Worm (Caenorhabditis elegans) whole organism, young adult: ENCODE data around the gene F07A11.4.
A peak's percentile ranks its signal among the peaks of the same experiment; 100 is the strongest.

Experiments
- B0019.2 ChIP-seq: fragments of 200-800 bp; sonication (Bioruptor generic); conservative IDR thresholded peaks from 2 replicates; pipeline ENCODE4 v1.3.6; 2022; ENCODE audit warnings: missing genetic modification reagents, missing genetic modification characterization, missing compliant biosample characterization
- B0261.1 ChIP-seq: sonication (generic microtip); optimal IDR thresholded peaks from 2 replicates; lab custom pipeline; 2016; ENCODE audit warnings: mild to moderate bottlenecking, missing genetic modification characterization, moderate library complexity, missing compliant biosample characterization
- C17E4.6 ChIP-seq: fragments of 200-800 bp; sonication (Bioruptor generic); IDR thresholded peaks from 2 replicates; pipeline ENCODE4 v1.3.6; 2022; ENCODE audit warnings: missing genetic modification reagents, missing genetic modification characterization, missing compliant biosample characterization
- F37B4.10 ChIP-seq: fragments of 200-800 bp; sonication (Bioruptor generic); IDR thresholded peaks from 2 replicates; pipeline ENCODE4 v1.3.6; 2022; ENCODE audit warnings: missing genetic modification characterization, missing compliant biosample characterization
- F49E8.2 ChIP-seq: sonication (generic microtip); optimal IDR thresholded peaks from 3 replicates; lab custom pipeline; 2017; ENCODE audit warnings: missing genetic modification characterization, mild to moderate bottlenecking, missing compliant biosample characterization, antibody characterized with exemption, moderate library complexity; ENCODE audit not compliant: insufficient read depth
- K12H6.12 ChIP-seq: fragments of 200-800 bp; sonication (Bioruptor generic); optimal IDR thresholded peaks from 2 replicates; lab custom pipeline; 2018; ENCODE audit warnings: mild to moderate bottlenecking, missing genetic modification characterization, missing compliant biosample characterization
- Y53F4B.3 ChIP-seq: fragments of 200-800 bp; sonication (Bioruptor generic); IDR thresholded peaks from 2 replicates; pipeline ENCODE4 v1.3.6; 2022; ENCODE audit warnings: missing genetic modification reagents, missing genetic modification characterization, missing compliant biosample characterization
- ZK185.1 ChIP-seq: sonication (generic microtip); optimal IDR thresholded peaks from 2 replicates; lab custom pipeline; 2016; ENCODE audit warnings: mild to moderate bottlenecking, missing genetic modification characterization, missing compliant biosample characterization; ENCODE audit not compliant: poor library complexity, severe bottlenecking
- akir-1 ChIP-seq: fragments of 200-800 bp; sonication (Bioruptor generic); optimal IDR thresholded peaks from 2 replicates; lab custom pipeline; 2018; ENCODE audit warnings: mild to moderate bottlenecking, missing genetic modification characterization, moderate library complexity, missing compliant biosample characterization
- aptf-3 ChIP-seq: fragments of 200-800 bp; sonication (Bioruptor generic); IDR thresholded peaks from 2 replicates; pipeline ENCODE4 v1.3.6; 2022; ENCODE audit warnings: missing genetic modification characterization, missing compliant biosample characterization
- attf-6 ChIP-seq: fragments of 200-800 bp; sonication (Bioruptor generic); IDR thresholded peaks from 2 replicates; pipeline ENCODE4 v1.3.6; 2022; ENCODE audit warnings: missing genetic modification reagents, missing genetic modification characterization, missing compliant biosample characterization
- cebp-1 ChIP-seq, 2 experiments: fragments of 200-800 bp in 1 of 2; sonication (Bioruptor generic) in 1 of 2; sonication (generic microtip) in 1 of 2; IDR thresholded peaks in 1 of 2; optimal IDR thresholded peaks in 1 of 2; 2 replicates each; pipeline versions ENCODE4 v1.3.6 to Lab custom; 2017 to 2022; ENCODE audit warnings: missing compliant biosample characterization in 2 of 2, missing genetic modification characterization in 2 of 2, mild to moderate bottlenecking in 1 of 2, missing genetic modification reagents in 1 of 2, moderate library complexity in 1 of 2
- cebp-2 ChIP-seq: fragments of 200-800 bp; sonication (Bioruptor generic); IDR thresholded peaks from 2 replicates; pipeline ENCODE4 v1.3.6; 2022; ENCODE audit warnings: missing genetic modification characterization, missing compliant biosample characterization
- ceh-58 ChIP-seq: fragments of 200-800 bp; sonication (Bioruptor generic); IDR thresholded peaks from 2 replicates; pipeline ENCODE4 v1.3.6; 2022; ENCODE audit warnings: missing genetic modification characterization, missing compliant biosample characterization
- chd-7 ChIP-seq: sonication (generic microtip); optimal IDR thresholded peaks from 2 replicates; lab custom pipeline; 2016; ENCODE audit warnings: mild to moderate bottlenecking, missing genetic modification characterization, moderate library complexity, missing compliant biosample characterization
- die-1 ChIP-seq: sonication (generic microtip); optimal IDR thresholded peaks from 2 replicates; lab custom pipeline; 2016; ENCODE audit warnings: missing genotype, mild to moderate bottlenecking, missing genetic modification characterization, missing compliant biosample characterization
- dpl-1 ChIP-seq: fragments of 150-350 bp; optimal IDR thresholded peaks from 2 replicates; lab custom pipeline; 2014; ENCODE audit warnings: missing biosample characterization, missing genetic modification reagents, missing genetic modification characterization
- egl-44 ChIP-seq: fragments of 200-800 bp; sonication (Bioruptor generic); IDR thresholded peaks from 2 replicates; pipeline ENCODE4 v1.3.6; 2022; ENCODE audit warnings: missing genetic modification reagents, missing genetic modification characterization, missing compliant biosample characterization
- ets-4 ChIP-seq: fragments of 200-800 bp; sonication (Bioruptor generic); optimal IDR thresholded peaks from 2 replicates; lab custom pipeline; 2018; ENCODE audit warnings: mild to moderate bottlenecking, missing genetic modification characterization, missing compliant biosample characterization
- gei-17 ChIP-seq: fragments of 200-800 bp; sonication (Bioruptor generic); optimal IDR thresholded peaks from 2 replicates; lab custom pipeline; 2018; ENCODE audit warnings: mild to moderate bottlenecking, missing genetic modification characterization, missing compliant biosample characterization
- hlh-12 ChIP-seq: sonication (generic microtip); optimal IDR thresholded peaks from 2 replicates; lab custom pipeline; 2016; ENCODE audit warnings: missing genetic modification characterization, missing compliant biosample characterization
- hmg-1.2 ChIP-seq: fragments of 200-800 bp; sonication (Bioruptor generic); IDR thresholded peaks from 2 replicates; pipeline ENCODE4 v1.3.6; 2022; ENCODE audit warnings: missing genetic modification reagents, missing genetic modification characterization, missing compliant biosample characterization
- hmg-20 ChIP-seq: fragments of 200-800 bp; sonication (Bioruptor generic); IDR thresholded peaks from 2 replicates; pipeline ENCODE4 v1.3.6; 2022; ENCODE audit warnings: missing genetic modification reagents, missing genetic modification characterization, missing compliant biosample characterization
- let-607 ChIP-seq, 2 experiments: fragments of 200-800 bp in 1 of 2; sonication (Bioruptor generic) in 1 of 2; sonication (generic microtip) in 1 of 2; optimal IDR thresholded peaks; 2 replicates each; lab custom pipeline; 2016 to 2018; ENCODE audit warnings: mild to moderate bottlenecking in 2 of 2, missing compliant biosample characterization in 2 of 2, missing genetic modification characterization in 2 of 2, moderate library complexity in 2 of 2, missing genotype in 1 of 2
- lin-26 ChIP-seq: fragments of 200-800 bp; sonication (Bioruptor generic); IDR thresholded peaks from 2 replicates; pipeline ENCODE4 v1.3.6; 2022; ENCODE audit warnings: missing genetic modification reagents, missing genetic modification characterization, missing compliant biosample characterization
- lin-40 ChIP-seq: sonication (generic microtip); optimal IDR thresholded peaks from 2 replicates; lab custom pipeline; 2016; ENCODE audit warnings: missing genetic modification characterization, mild to moderate bottlenecking, missing compliant biosample characterization, missing genotype, missing genetic modification reagents
- lin-54 ChIP-seq: fragments of 200-800 bp; sonication (Bioruptor generic); optimal IDR thresholded peaks from 2 replicates; lab custom pipeline; 2018; ENCODE audit warnings: mild to moderate bottlenecking, missing genetic modification characterization, missing compliant biosample characterization
- lsl-1 ChIP-seq: fragments of 200-800 bp; sonication (Bioruptor generic); optimal IDR thresholded peaks from 2 replicates; lab custom pipeline; 2018; ENCODE audit warnings: mild to moderate bottlenecking, missing genetic modification characterization, moderate library complexity, missing compliant biosample characterization
- madf-3 ChIP-seq: fragments of 200-800 bp; sonication (Bioruptor generic); IDR thresholded peaks from 2 replicates; pipeline ENCODE4 v1.3.6; 2022; ENCODE audit warnings: missing genetic modification reagents, missing genetic modification characterization, missing compliant biosample characterization
- mcd-1 ChIP-seq: fragments of 200-800 bp; sonication (Bioruptor generic); IDR thresholded peaks from 2 replicates; pipeline ENCODE4 v1.3.6; 2022; ENCODE audit warnings: missing genetic modification reagents, missing genetic modification characterization, missing compliant biosample characterization
- nfya-1 ChIP-seq: sonication (generic microtip); optimal IDR thresholded peaks from 2 replicates; lab custom pipeline; 2017; ENCODE audit warnings: antibody characterized with exemption, missing compliant biosample characterization, missing genetic modification characterization, borderline replicate concordance; ENCODE audit not compliant: insufficient read depth
- nfyb-1 ChIP-seq: fragments of 200-800 bp; sonication (Bioruptor generic); IDR thresholded peaks from 2 replicates; pipeline ENCODE4 v1.3.6; 2022; ENCODE audit warnings: missing genetic modification reagents, missing genetic modification characterization, missing compliant biosample characterization
- nhr-80 ChIP-seq: sonication (generic microtip); optimal IDR thresholded peaks from 2 replicates; lab custom pipeline; 2016; ENCODE audit warnings: missing genetic modification characterization, missing compliant biosample characterization
- nhr-90 ChIP-seq: sonication (generic microtip); optimal IDR thresholded peaks from 2 replicates; lab custom pipeline; 2016; ENCODE audit warnings: missing genotype, mild to moderate bottlenecking, missing genetic modification characterization, missing compliant biosample characterization
- pbrm-1 ChIP-seq: fragments of 200-800 bp; sonication (Bioruptor generic); IDR thresholded peaks from 2 replicates; pipeline ENCODE4 v1.3.6; 2022; ENCODE audit warnings: missing genetic modification reagents, missing genetic modification characterization, missing compliant biosample characterization
- repo-1 ChIP-seq: sonication (generic microtip); optimal IDR thresholded peaks from 2 replicates; lab custom pipeline; 2017; ENCODE audit warnings: mild to moderate bottlenecking, missing genetic modification characterization, missing compliant biosample characterization
- sdz-38 ChIP-seq: sonication (generic microtip); optimal IDR thresholded peaks from 2 replicates; lab custom pipeline; 2016; ENCODE audit warnings: missing genotype, missing genetic modification characterization, missing compliant biosample characterization
- snpc-3.4 ChIP-seq: sonication (generic microtip); optimal IDR thresholded peaks from 2 replicates; lab custom pipeline; 2017; ENCODE audit warnings: missing genetic modification characterization, mild to moderate bottlenecking, missing compliant biosample characterization, antibody characterized with exemption, moderate library complexity, missing genotype, missing genetic modification reagents
- somi-1 ChIP-seq: fragments of 200-800 bp; sonication (Bioruptor generic); optimal IDR thresholded peaks from 2 replicates; lab custom pipeline; 2018; ENCODE audit warnings: mild to moderate bottlenecking, missing genetic modification characterization, missing compliant biosample characterization
- tlf-1 ChIP-seq: fragments of 200-800 bp; sonication (Bioruptor generic); optimal IDR thresholded peaks from 2 replicates; lab custom pipeline; 2018; ENCODE audit warnings: mild to moderate bottlenecking, missing genetic modification characterization, missing compliant biosample characterization
- unc-62 ChIP-seq: fragments of 150-350 bp; optimal IDR thresholded peaks from 2 replicates; lab custom pipeline; 2014; ENCODE audit warnings: missing biosample characterization, missing genetic modification reagents, missing genetic modification characterization
- zfh-2 ChIP-seq: fragments of 200-800 bp; sonication (Bioruptor generic); conservative IDR thresholded peaks from 2 replicates; pipeline ENCODE4 v1.3.6; 2022; ENCODE audit warnings: missing genetic modification reagents, missing genetic modification characterization, missing compliant biosample characterization

The F07A11.4 gene

DNA sequence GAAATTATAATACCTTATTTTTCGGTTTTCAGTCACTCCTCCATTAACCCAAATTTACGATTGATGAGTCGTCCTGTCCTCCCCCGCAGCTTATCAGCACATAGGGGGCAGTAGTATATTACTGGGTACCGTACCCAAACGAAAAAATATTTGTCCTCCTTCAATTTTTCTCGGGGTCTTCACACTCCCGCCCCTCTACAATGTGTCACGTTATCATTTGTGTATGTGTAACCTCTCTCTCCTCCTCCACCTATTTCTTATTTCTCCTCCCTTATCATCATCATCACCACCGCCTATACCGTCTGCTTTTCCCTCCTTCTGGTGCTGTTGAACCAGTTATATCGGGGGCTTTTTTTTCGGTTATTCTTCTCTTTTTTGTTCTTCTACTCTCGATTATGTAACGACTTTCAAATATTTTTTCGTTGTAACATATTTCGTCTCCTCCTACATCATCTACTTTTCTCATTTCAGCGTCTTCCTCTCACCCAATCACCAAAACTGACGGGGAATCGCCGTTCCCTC lies 45.5 kb downstream of the F07A11.4 start, which contains the start of gene ghi-1:
TSS of gene ghi-1 (plus strand) at position 472 of the 522 bp plus-strand sequence.
- TF ChIP-seq nhr-80 (tag; lab: Kevin White, UChicago) (peak; percentile 30), nhr-90 (no peak)
- TF ChIP-seq, all 124 proteins: peak for 1

DNA sequence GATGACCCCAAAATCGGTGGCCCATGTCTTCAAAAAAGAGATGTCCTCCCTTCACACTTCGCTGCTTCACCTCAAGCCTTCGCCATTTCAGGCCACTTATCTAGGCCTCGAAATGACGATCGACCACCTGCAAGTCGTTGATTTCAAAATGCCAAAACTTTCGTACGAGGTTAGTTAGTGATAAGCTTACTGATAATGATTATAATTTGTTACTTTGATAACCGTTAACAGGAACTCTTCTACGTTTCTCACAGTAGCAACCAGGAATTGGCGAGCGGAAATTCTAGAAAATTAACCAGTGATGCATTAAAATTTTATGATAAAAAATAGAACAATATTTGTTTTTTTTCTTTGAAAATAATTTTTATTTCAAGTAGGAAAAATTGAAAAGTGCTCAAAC lies 46.1 kb downstream of the F07A11.4 start:
- TF ChIP-seq nhr-80 (tag; lab: Kevin White, UChicago) (peak; percentile 16), chd-7 (tag; lab: Kevin White, UChicago) (no peak), lsl-1 (GFP tag; lab: Kevin White, UChicago) (no peak)

DNA sequence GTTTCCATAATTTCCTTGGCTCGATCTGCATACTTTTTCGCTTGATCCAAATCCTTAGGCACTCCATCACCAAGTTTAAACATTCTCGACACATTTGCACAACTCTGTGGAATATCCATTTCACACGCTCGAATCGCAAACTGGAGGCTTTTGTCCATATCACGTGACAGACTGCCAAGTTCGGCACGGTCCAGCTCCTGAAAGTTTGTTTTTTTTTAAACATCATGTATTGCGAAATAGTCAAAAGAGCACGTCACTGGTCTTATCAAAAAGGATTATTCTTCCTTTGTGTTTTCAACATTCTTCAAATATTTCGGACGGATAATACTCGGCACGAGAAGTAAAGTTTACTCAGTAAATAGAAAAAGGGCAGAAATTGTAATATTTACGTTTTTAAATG lies 48.4 kb downstream of the F07A11.4 start:
- no peak for TF ChIP-seq B0261.1 (tag; lab: Kevin White, UChicago)
- TF ChIP-seq somi-1 (GFP tag; lab: Kevin White, UChicago): no peak
- TF ChIP-seq F37B4.10 (GFP tag; lab: Robert Waterston, UW): no peak
- TF ChIP-seq lin-54 (GFP tag; lab: Kevin White, UChicago): no peak
- TF ChIP-seq cebp-1 (GFP tag; IDR thresholded peaks at IDR 0.05; lab: Robert Waterston, UW): peak; percentile 93
- peak; percentile 97 for TF ChIP-seq cebp-1 (tag; optimal IDR thresholded peaks at IDR 0.05; lab: Kevin White, UChicago)
- peak; percentile 17; the same call in 1 of the 2 replicates for TF ChIP-seq nfyb-1
- no peak for TF ChIP-seq egl-44 (GFP tag; lab: Robert Waterston, UW)
- no peak for TF ChIP-seq hmg-1.2 (GFP tag; lab: Robert Waterston, UW)
- no peak for TF ChIP-seq zfh-2 (GFP tag; lab: Robert Waterston, UW)
- no peak for TF ChIP-seq repo-1
- TF ChIP-seq Y53F4B.3: no peak

DNA sequence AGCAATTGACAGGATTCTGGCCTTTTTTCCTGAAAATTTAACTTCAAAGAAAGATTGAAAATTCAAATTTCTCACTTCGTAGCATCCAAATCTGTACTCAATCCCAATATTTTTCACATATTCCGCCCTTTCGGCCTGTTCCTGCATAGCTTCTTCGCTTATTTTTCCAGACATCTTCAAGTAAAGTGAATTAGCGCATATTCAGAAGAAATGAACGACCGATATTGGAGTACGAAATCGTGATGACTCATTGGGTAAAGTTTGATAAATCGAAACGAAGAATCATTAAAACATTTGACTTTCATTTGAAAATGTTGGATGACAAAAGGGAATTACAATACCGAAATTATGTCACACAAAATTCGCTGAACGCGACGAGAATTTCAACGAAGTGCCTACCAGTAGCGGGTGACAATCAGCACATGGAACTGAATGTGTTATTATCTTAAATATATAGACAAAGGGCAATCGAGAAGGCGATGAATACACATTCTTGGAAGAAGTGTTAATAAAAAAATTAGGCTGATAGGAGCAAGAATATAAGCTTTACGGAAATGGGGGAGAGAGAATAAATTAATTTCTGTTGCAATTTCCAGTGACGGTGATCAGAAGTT lies 50.3 kb downstream of the F07A11.4 start, which contains the start of gene coa-7:
TSS of gene coa-7 (minus strand) at position 174 of the 614 bp plus-strand sequence.
- TF ChIP-seq lin-40 (tag; lab: Kevin White, UChicago) (no peak), ZK185.1 (tag; lab: Kevin White, UChicago) (peak; percentile 24), madf-3 (GFP tag; lab: Robert Waterston, UW) (peak; percentile 66), gei-17 (GFP tag; lab: Kevin White, UChicago) (no peak), K12H6.12 (tag; lab: Kevin White, UChicago) (no peak), akir-1 (GFP tag; lab: Kevin White, UChicago) (no peak), lin-26 (GFP tag; lab: Robert Waterston, UW) (peak; percentile 43; the same call in 1 of the 2 replicates), pbrm-1 (GFP tag; lab: Robert Waterston, UW) (peak; percentile 61), cebp-2 (GFP tag; lab: Robert Waterston, UW) (no peak), nfya-1 (tag; lab: Kevin White, UChicago) (no peak), unc-62 (GFP tag; lab: Kevin White, UChicago) (no peak), attf-6 (GFP tag; lab: Robert Waterston, UW) (no peak), F49E8.2 (tag; lab: Kevin White, UChicago) (peak; percentile 92), ceh-58 (GFP tag; lab: Robert Waterston, UW) (0 out of 2 replicates have a peak, but pooled peaks have one; percentile 47), hlh-12 (tag; lab: Kevin White, UChicago) (no peak), snpc-3.4 (tag; lab: Kevin White, UChicago) (no peak), tlf-1 (GFP tag; lab: Kevin White, UChicago) (peak; percentile 37), mcd-1 (0 out of 2 replicates have a peak, but pooled peaks have one; percentile 30), C17E4.6 (no peak), aptf-3 (no peak), hmg-20 (GFP tag; lab: Robert Waterston, UW) (no peak), let-607 (tag; optimal IDR thresholded peaks at IDR 0.05; lab: Kevin White, UChicago) (no peak), dpl-1 (GFP tag; lab: Kevin White, UChicago) (no peak), ets-4 (GFP tag; lab: Kevin White, UChicago) (no peak), die-1 (tag; lab: Kevin White, UChicago) (peak; percentile 14), egl-44 (GFP tag; lab: Robert Waterston, UW) (no peak), B0019.2 (no peak), sdz-38 (tag; lab: Kevin White, UChicago) (no peak)
